Worm (Caenorhabditis elegans) whole organism, L2 larva: ENCODE results near the gene str-156.

ENCODE experiments used
- C34F6.9 ChIP-seq: fragments of 150-350 bp; optimal IDR thresholded peaks from 2 replicates; lab custom pipeline; 2014; ENCODE audit warnings: missing biosample characterization, missing genetic modification characterization
- F13H6.1 ChIP-seq: sonication (generic microtip); optimal IDR thresholded peaks from 2 replicates; lab custom pipeline; 2016; ENCODE audit warnings: missing genetic modification characterization, missing compliant biosample characterization
- R02D3.7 ChIP-seq: fragments of 150-350 bp; optimal IDR thresholded peaks from 2 replicates; lab custom pipeline; 2014; ENCODE audit warnings: missing biosample characterization, missing genetic modification characterization
- ZK546.5 ChIP-seq: sonication (generic microtip); optimal IDR thresholded peaks from 2 replicates; lab custom pipeline; 2017; ENCODE audit warnings: missing biosample characterization, missing genetic modification characterization
- alr-1 ChIP-seq: fragments of 150-350 bp; optimal IDR thresholded peaks from 2 replicates; lab custom pipeline; 2014; ENCODE audit warnings: missing biosample characterization, missing genetic modification characterization
- ama-1 ChIP-seq: fragments of 150-350 bp; optimal IDR thresholded peaks from 2 replicates; lab custom pipeline; 2018; ENCODE audit warnings: inconsistent platforms
- blmp-1 ChIP-seq: sonication (generic microtip); optimal IDR thresholded peaks from 2 replicates; lab custom pipeline; 2017; ENCODE audit warnings: missing genetic modification characterization, mild to moderate bottlenecking, missing compliant biosample characterization, antibody characterized with exemption, moderate library complexity; ENCODE audit not compliant: insufficient read depth
- ceh-16 ChIP-seq: fragments of 150-350 bp; optimal IDR thresholded peaks from 2 replicates; lab custom pipeline; 2014; ENCODE audit warnings: missing biosample characterization, missing genetic modification characterization
- ceh-82 ChIP-seq: fragments of 150-350 bp; optimal IDR thresholded peaks from 2 replicates; lab custom pipeline; 2014; ENCODE audit warnings: missing biosample characterization, missing genetic modification characterization
- crh-2 ChIP-seq: sonication (generic microtip); optimal IDR thresholded peaks from 2 replicates; lab custom pipeline; 2017; ENCODE audit warnings: missing biosample characterization, missing genetic modification characterization
- egl-27 ChIP-seq: sonication (generic microtip); optimal IDR thresholded peaks from 3 replicates; lab custom pipeline; 2017; ENCODE audit warnings: missing biosample characterization, missing genetic modification reagents, missing genetic modification characterization
- elt-1 ChIP-seq: fragments of 150-350 bp; optimal IDR thresholded peaks from 2 replicates; lab custom pipeline; 2014; ENCODE audit warnings: missing biosample characterization, missing genetic modification characterization
- elt-3 ChIP-seq: sonication (generic microtip); optimal IDR thresholded peaks from 2 replicates; lab custom pipeline; 2017; ENCODE audit warnings: missing biosample characterization, missing genetic modification characterization
- fos-1 ChIP-seq: fragments of 150-350 bp; optimal IDR thresholded peaks from 2 replicates; lab custom pipeline; 2014; ENCODE audit warnings: missing biosample characterization, missing genetic modification characterization
- gmeb-1 ChIP-seq: fragments of 150-350 bp; optimal IDR thresholded peaks from 2 replicates; lab custom pipeline; 2014; ENCODE audit warnings: missing biosample characterization, missing genetic modification characterization
- lin-11 ChIP-seq: fragments of 150-350 bp; sonication (generic microtip); optimal IDR thresholded peaks from 2 replicates; lab custom pipeline; 2014; ENCODE audit warnings: missing biosample characterization, missing genetic modification characterization, inconsistent platforms, mixed read lengths
- lin-13 ChIP-seq: fragments of 150-350 bp; optimal IDR thresholded peaks from 2 replicates; lab custom pipeline; 2014; ENCODE audit warnings: missing biosample characterization, missing genetic modification reagents, missing genetic modification characterization
- lin-39 ChIP-seq: fragments of 150-350 bp; optimal IDR thresholded peaks from 2 replicates; lab custom pipeline; 2014; ENCODE audit warnings: missing biosample characterization, missing genetic modification reagents, missing genetic modification characterization
- mab-5 ChIP-seq: fragments of 150-350 bp; optimal IDR thresholded peaks from 2 replicates; lab custom pipeline; 2014; ENCODE audit warnings: missing biosample characterization, missing genetic modification characterization
- mbf-1 ChIP-seq: sonication (generic microtip); optimal IDR thresholded peaks from 2 replicates; lab custom pipeline; 2017; ENCODE audit warnings: missing biosample characterization, missing genetic modification characterization
- mdl-1 ChIP-seq, 2 experiments: fragments of 150-350 bp in 1 of 2; sonication (generic microtip) in 1 of 2; optimal IDR thresholded peaks; 2 replicates each; lab custom pipeline; 2017; ENCODE audit warnings: missing biosample characterization in 2 of 2, missing genetic modification characterization in 2 of 2
- nhr-10 ChIP-seq: sonication (generic microtip); optimal IDR thresholded peaks from 2 replicates; lab custom pipeline; 2017; ENCODE audit warnings: missing biosample characterization, missing genetic modification characterization
- nhr-11 ChIP-seq: fragments of 150-350 bp; optimal IDR thresholded peaks from 2 replicates; lab custom pipeline; 2014; ENCODE audit warnings: missing biosample characterization, missing genetic modification characterization
- nhr-12 ChIP-seq: fragments of 150-350 bp; optimal IDR thresholded peaks from 2 replicates; lab custom pipeline; 2014; ENCODE audit warnings: missing biosample characterization, missing genetic modification characterization
- nhr-129 ChIP-seq: fragments of 150-350 bp; optimal IDR thresholded peaks from 2 replicates; lab custom pipeline; 2014; ENCODE audit warnings: missing biosample characterization, missing genetic modification characterization
- nhr-25 ChIP-seq: fragments of 150-350 bp; sonication (generic microtip); optimal IDR thresholded peaks from 3 replicates; lab custom pipeline; 2014; ENCODE audit warnings: missing biosample characterization, missing genetic modification characterization
- nhr-6 ChIP-seq: fragments of 150-350 bp; optimal IDR thresholded peaks from 2 replicates; lab custom pipeline; 2014; ENCODE audit warnings: missing biosample characterization, missing genetic modification characterization
- nhr-77 ChIP-seq: fragments of 150-350 bp; optimal IDR thresholded peaks from 2 replicates; lab custom pipeline; 2014; ENCODE audit warnings: missing biosample characterization, missing genetic modification characterization
- peb-1 ChIP-seq: fragments of 150-350 bp; optimal IDR thresholded peaks from 2 replicates; lab custom pipeline; 2014; ENCODE audit warnings: missing biosample characterization, missing genetic modification characterization
- sem-4 ChIP-seq: fragments of 150-350 bp; optimal IDR thresholded peaks from 2 replicates; lab custom pipeline; 2014; ENCODE audit warnings: missing biosample characterization, missing genetic modification reagents, missing genetic modification characterization
- skn-1 ChIP-seq: sonication (generic microtip); optimal IDR thresholded peaks from 2 replicates; lab custom pipeline; 2017; ENCODE audit warnings: missing biosample characterization, missing genetic modification characterization
- sma-3 ChIP-seq: sonication (generic microtip); optimal IDR thresholded peaks from 2 replicates; lab custom pipeline; 2016; ENCODE audit warnings: missing genetic modification reagents, missing genetic modification characterization, missing compliant biosample characterization
- sma-9 ChIP-seq, 2 experiments: fragments of 150-350 bp in 1 of 2; sonication (generic microtip) in 1 of 2; optimal IDR thresholded peaks; 2 replicates each; lab custom pipeline; 2014 to 2016; ENCODE audit warnings: missing genetic modification characterization in 2 of 2, mild to moderate bottlenecking in 1 of 2, missing biosample characterization in 1 of 2, missing compliant biosample characterization in 1 of 2, missing genetic modification reagents in 1 of 2, moderate library complexity in 1 of 2
- snpc-4 ChIP-seq: fragments of 150-350 bp; optimal IDR thresholded peaks from 2 replicates; lab custom pipeline; 2014; ENCODE audit warnings: missing biosample characterization, missing genetic modification characterization
- unc-39 ChIP-seq: fragments of 150-350 bp; optimal IDR thresholded peaks from 2 replicates; lab custom pipeline; 2014; ENCODE audit warnings: missing biosample characterization, missing genetic modification characterization
- unc-62 ChIP-seq: fragments of 150-350 bp; optimal IDR thresholded peaks from 2 replicates; lab custom pipeline; 2014; ENCODE audit warnings: missing biosample characterization, missing genetic modification reagents, missing genetic modification characterization
- zag-1 ChIP-seq: fragments of 150-350 bp; optimal IDR thresholded peaks from 2 replicates; lab custom pipeline; 2014; ENCODE audit warnings: missing biosample characterization, missing genetic modification characterization
- ztf-1 ChIP-seq: fragments of 200-800 bp; sonication (Bioruptor generic); conservative IDR thresholded peaks from 2 replicates; pipeline ENCODE4 v1.3.6; 2022; ENCODE audit warnings: missing genetic modification characterization, missing compliant biosample characterization
- ztf-11 ChIP-seq: sonication (generic microtip); optimal IDR thresholded peaks from 2 replicates; lab custom pipeline; 2017; ENCODE audit warnings: missing biosample characterization, missing genetic modification characterization
- ztf-4 ChIP-seq: fragments of 150-350 bp; optimal IDR thresholded peaks from 2 replicates; lab custom pipeline; 2014; ENCODE audit warnings: missing biosample characterization, missing genetic modification characterization

Gene str-156

ce11 chrIV:4903961-4904360 lies 9.2 kb upstream of the str-156 start, which contains the start of gene str-161:
Gene str-161, minus strand, starts transcription at chrIV:4904061.
- TF ChIP-seq blmp-1 = no peak
- no peak for TF ChIP-seq F13H6.1 (tag; lab: Kevin White, UChicago)
- no peak for TF ChIP-seq ama-1
- TF ChIP-seq ceh-16 (tag; lab: Kevin White, UChicago) = no peak
- TF ChIP-seq nhr-25 (tag; lab: Kevin White, UChicago) = no peak
- TF ChIP-seq sma-3 = no peak
- TF ChIP-seq ztf-11 (tag; lab: Kevin White, UChicago) = no peak
- TF ChIP-seq mbf-1 (tag; lab: Kevin White, UChicago) = no peak
- TF ChIP-seq nhr-10 (tag; lab: Kevin White, UChicago) = no peak
- no peak for TF ChIP-seq lin-13 (GFP tag; lab: Kevin White, UChicago)
- no peak for TF ChIP-seq ZK546.5 (tag; lab: Kevin White, UChicago)
- no peak for TF ChIP-seq ztf-1 (GFP tag; lab: Robert Waterston, UW)
- TF ChIP-seq nhr-12 (tag; lab: Kevin White, UChicago) = no peak
- TF ChIP-seq nhr-6 (tag; lab: Kevin White, UChicago) = no peak
- TF ChIP-seq mdl-1 (tag; optimal IDR thresholded peaks at IDR 0.05; lab: Kevin White, UChicago) = no peak
- TF ChIP-seq unc-39 (tag; lab: Kevin White, UChicago) = no peak
- no peak for TF ChIP-seq snpc-4
- TF ChIP-seq skn-1 = no peak
- no peak for TF ChIP-seq lin-11
- no peak for TF ChIP-seq lin-39 (tag; lab: Kevin White, UChicago)

DNA sequence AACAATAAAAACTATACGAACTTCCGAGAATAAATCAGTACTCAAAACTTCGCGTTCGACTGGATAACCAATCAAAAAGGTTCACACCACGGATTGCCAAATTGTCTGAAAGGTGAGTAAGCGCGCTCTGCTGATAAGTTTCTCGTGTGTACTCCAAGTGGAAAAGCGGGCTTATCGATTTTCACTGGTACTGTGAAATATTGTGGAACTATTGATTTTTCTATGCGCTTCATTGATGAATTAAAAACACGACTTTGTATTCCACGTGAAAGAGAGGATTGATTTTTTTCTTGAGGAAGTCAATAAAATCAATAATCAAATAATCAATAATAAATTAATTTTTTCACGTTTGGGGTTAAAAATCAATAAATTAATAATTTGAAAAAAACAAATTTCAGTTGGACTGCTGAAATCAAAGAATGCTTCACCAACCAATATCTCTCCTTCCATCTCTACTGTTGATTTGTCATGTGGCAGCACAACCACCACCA lies 7.5 kb upstream of the str-156 start, which contains the start of gene T08B6.4:
Gene T08B6.4 (plus strand): TSS at position 51 of the 491 bp plus-strand sequence.
- TF ChIP-seq sem-4 = no peak
- no peak for TF ChIP-seq fos-1
- TF ChIP-seq unc-62 (GFP tag; lab: Kevin White, UChicago) = no peak
- no peak for TF ChIP-seq peb-1

DNA sequence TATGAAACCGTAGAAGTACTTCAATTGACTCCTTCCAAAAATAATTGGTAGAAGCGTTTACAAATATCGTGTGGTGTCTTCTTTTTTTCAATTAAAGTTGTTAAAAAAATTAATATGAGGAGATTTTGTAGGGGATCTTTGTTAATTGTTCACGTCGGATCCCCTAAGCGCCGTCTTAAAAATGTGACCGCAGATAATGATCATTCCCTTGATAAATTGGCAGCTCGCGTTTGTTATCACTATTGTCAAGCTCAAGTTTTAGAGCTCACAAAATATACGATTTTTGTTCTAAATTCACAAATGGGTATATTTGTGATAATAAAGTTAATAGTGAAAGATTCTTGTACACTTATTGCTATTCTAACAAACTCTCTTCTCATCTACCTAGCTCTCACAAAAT lies 4.2 kb upstream of the str-156 start, which contains the start of gene str-159:
Gene str-159 (plus strand): TSS at position 301 of the 400 bp plus-strand sequence.
- TF ChIP-seq egl-27 (tag; lab: Kevin White, UChicago) (no peak), crh-2 (tag; lab: Kevin White, UChicago) (no peak), mdl-1 (tag; optimal IDR thresholded peaks at IDR 0.05; lab: Kevin White, UChicago) (no peak), blmp-1 (no peak), ZK546.5 (tag; lab: Kevin White, UChicago) (no peak), ztf-11 (tag; lab: Kevin White, UChicago) (no peak), mbf-1 (tag; lab: Kevin White, UChicago) (no peak), elt-3 (tag; lab: Kevin White, UChicago) (no peak), sma-9 (GFP tag; optimal IDR thresholded peaks at IDR 0.05; lab: Kevin White, UChicago) (no peak), sma-9 (tag; optimal IDR thresholded peaks at IDR 0.05; lab: Kevin White, UChicago) (no peak), unc-62 (GFP tag; lab: Kevin White, UChicago) (no peak), sma-3 (no peak), unc-39 (tag; lab: Kevin White, UChicago) (no peak), nhr-10 (tag; lab: Kevin White, UChicago) (no peak), elt-1 (no peak), zag-1 (tag; lab: Kevin White, UChicago) (no peak), lin-13 (GFP tag; lab: Kevin White, UChicago) (no peak), ama-1 (no peak), nhr-11 (tag; lab: Kevin White, UChicago) (no peak), nhr-12 (tag; lab: Kevin White, UChicago) (no peak), ztf-4 (tag; lab: Kevin White, UChicago) (no peak)
- TF ChIP-seq, all 48 proteins: peak for 0

- TF ChIP-seq F13H6.1 (tag; lab: Kevin White, UChicago) (no peak), nhr-77 (tag; lab: Kevin White, UChicago) (no peak), ceh-16 (tag; lab: Kevin White, UChicago) (no peak)
- TF ChIP-seq, all 48 proteins: peak for 0
Observed at ce11 chrIV:4915689-4916088, 2.5 kb downstream of the str-156 start, which contains the start of gene str-155. Gene str-155, plus strand, starts transcription at chrIV:4915989.

- TF ChIP-seq mdl-1 (tag; optimal IDR thresholded peaks at IDR 0.05; lab: Kevin White, UChicago) = no peak
- TF ChIP-seq ceh-16 (tag; lab: Kevin White, UChicago) = no peak
- TF ChIP-seq ceh-82 (tag; lab: Kevin White, UChicago) = no peak
- TF ChIP-seq nhr-11 (tag; lab: Kevin White, UChicago) = no peak
- TF ChIP-seq sma-3 = no peak
- TF ChIP-seq elt-3 (tag; lab: Kevin White, UChicago) = no peak
- no peak for TF ChIP-seq R02D3.7
- no peak for TF ChIP-seq C34F6.9
- TF ChIP-seq fos-1 = no peak
- no peak for TF ChIP-seq mab-5
- no peak for TF ChIP-seq snpc-4
- TF ChIP-seq unc-62 (GFP tag; lab: Kevin White, UChicago) = no peak
- no peak for TF ChIP-seq gmeb-1 (tag; lab: Kevin White, UChicago)
- TF ChIP-seq ama-1 = no peak
- no peak for TF ChIP-seq alr-1 (tag; lab: Kevin White, UChicago)
- no peak for TF ChIP-seq peb-1
- TF ChIP-seq nhr-129 = no peak
- TF ChIP-seq ztf-11 (tag; lab: Kevin White, UChicago) = no peak
- no peak for TF ChIP-seq unc-39 (tag; lab: Kevin White, UChicago)
Observed at ce11 chrIV:4917774-4918173, 4.6 kb downstream of the str-156 start, which contains the start of gene str-158. Gene str-158, plus strand, starts transcription at chrIV:4918074.
